Worm (Caenorhabditis elegans) whole organism, late embryonic: ENCODE data around the gene ifb-1.
A peak's percentile ranks its signal among the peaks of the same experiment; 100 is the strongest.

Experiments
- C08G9.2 ChIP-seq: sonication (generic microtip); optimal IDR thresholded peaks from 2 replicates; lab custom pipeline; 2016; ENCODE audit warnings: mild to moderate bottlenecking, missing genetic modification characterization, moderate library complexity, missing compliant biosample characterization
- F13H6.1 ChIP-seq: sonication (generic microtip); optimal IDR thresholded peaks from 2 replicates; lab custom pipeline; 2016; ENCODE audit warnings: missing genetic modification characterization, missing compliant biosample characterization
- K09A11.1 ChIP-seq: sonication (generic microtip); optimal IDR thresholded peaks from 2 replicates; lab custom pipeline; 2017; ENCODE audit warnings: antibody characterized with exemption, mild to moderate bottlenecking, missing genetic modification characterization, missing compliant biosample characterization; ENCODE audit not compliant: insufficient read depth
- T23F11.4 ChIP-seq: fragments of 200-800 bp; sonication (Bioruptor generic); optimal IDR thresholded peaks from 2 replicates; lab custom pipeline; 2018; ENCODE audit warnings: mild to moderate bottlenecking, missing genetic modification characterization, missing compliant biosample characterization
- Y22D7AL.16 ChIP-seq: sonication (generic microtip); optimal IDR thresholded peaks from 2 replicates; lab custom pipeline; 2016; ENCODE audit warnings: missing genetic modification characterization, missing compliant biosample characterization
- ahr-1 ChIP-seq: sonication (generic microtip); optimal IDR thresholded peaks from 2 replicates; lab custom pipeline; 2016; ENCODE audit warnings: missing genetic modification characterization, missing compliant biosample characterization
- ama-1 ChIP-seq: fragments of 150-350 bp; optimal IDR thresholded peaks from 2 replicates; lab custom pipeline; 2014
- ceh-14 ChIP-seq: sonication (generic microtip); optimal IDR thresholded peaks from 2 replicates; lab custom pipeline; 2016; ENCODE audit warnings: missing genotype, missing genetic modification characterization, missing compliant biosample characterization
- ceh-18 ChIP-seq: sonication (generic microtip); optimal IDR thresholded peaks from 2 replicates; lab custom pipeline; 2016; ENCODE audit warnings: missing genetic modification characterization, missing compliant biosample characterization
- ceh-19 ChIP-seq: fragments of 200-800 bp; sonication (Bioruptor generic); optimal IDR thresholded peaks from 2 replicates; lab custom pipeline; 2018; ENCODE audit warnings: mild to moderate bottlenecking, missing genetic modification characterization, missing compliant biosample characterization
- ceh-2 ChIP-seq: sonication (generic microtip); optimal IDR thresholded peaks from 2 replicates; lab custom pipeline; 2016; ENCODE audit warnings: missing genotype, missing genetic modification characterization, missing compliant biosample characterization
- ceh-24 ChIP-seq: sonication (generic microtip); optimal IDR thresholded peaks from 2 replicates; lab custom pipeline; 2016; ENCODE audit warnings: mild to moderate bottlenecking, missing genetic modification characterization, missing compliant biosample characterization
- ceh-31 ChIP-seq: sonication (generic microtip); optimal IDR thresholded peaks from 2 replicates; lab custom pipeline; 2016; ENCODE audit warnings: missing genetic modification characterization, missing compliant biosample characterization
- ceh-34 ChIP-seq: sonication (generic microtip); optimal IDR thresholded peaks from 2 replicates; lab custom pipeline; 2016; ENCODE audit warnings: mild to moderate bottlenecking, missing genetic modification characterization, missing compliant biosample characterization
- ceh-45 ChIP-seq: fragments of 200-800 bp; sonication (Bioruptor generic); IDR thresholded peaks from 2 replicates; pipeline ENCODE4 v1.3.6; 2022; ENCODE audit warnings: missing genetic modification reagents, missing genetic modification characterization, missing compliant biosample characterization
- ceh-9 ChIP-seq: sonication (generic microtip); optimal IDR thresholded peaks from 2 replicates; lab custom pipeline; 2016; ENCODE audit warnings: mild to moderate bottlenecking, missing genetic modification characterization, inconsistent platforms, missing compliant biosample characterization
- dmd-4 ChIP-seq: sonication (generic microtip); optimal IDR thresholded peaks from 2 replicates; lab custom pipeline; 2016; ENCODE audit warnings: borderline replicate concordance, missing genetic modification characterization, missing compliant biosample characterization
- dve-1 ChIP-seq: sonication (generic microtip); optimal IDR thresholded peaks from 2 replicates; lab custom pipeline; 2017; ENCODE audit warnings: antibody characterized with exemption, mild to moderate bottlenecking, missing genetic modification characterization, missing compliant biosample characterization
- eyg-1 ChIP-seq: sonication (generic microtip); optimal IDR thresholded peaks from 2 replicates; lab custom pipeline; 2016; ENCODE audit warnings: missing genotype, missing genetic modification characterization, missing compliant biosample characterization
- fax-1 ChIP-seq: sonication (generic microtip); optimal IDR thresholded peaks from 2 replicates; lab custom pipeline; 2016; ENCODE audit warnings: missing genotype, missing genetic modification characterization, missing compliant biosample characterization
- fkh-6 ChIP-seq: sonication (generic microtip); optimal IDR thresholded peaks from 2 replicates; lab custom pipeline; 2016; ENCODE audit warnings: missing genetic modification characterization, missing compliant biosample characterization
- gmeb-2 ChIP-seq: sonication (generic microtip); optimal IDR thresholded peaks from 2 replicates; lab custom pipeline; 2016; ENCODE audit warnings: missing genetic modification characterization, inconsistent platforms, missing compliant biosample characterization
- hlh-15 ChIP-seq: sonication (generic microtip); optimal IDR thresholded peaks from 2 replicates; lab custom pipeline; 2016; ENCODE audit warnings: missing genetic modification characterization, missing compliant biosample characterization
- hlh-30 ChIP-seq: sonication (generic microtip); optimal IDR thresholded peaks from 2 replicates; lab custom pipeline; 2017; ENCODE audit warnings: antibody characterized with exemption, missing genetic modification characterization, missing compliant biosample characterization; ENCODE audit not compliant: insufficient read depth
- hlh-6 ChIP-seq: sonication (generic microtip); optimal IDR thresholded peaks from 2 replicates; lab custom pipeline; 2016; ENCODE audit warnings: missing genotype, missing genetic modification characterization, missing compliant biosample characterization
- lim-6 ChIP-seq: sonication (generic microtip); optimal IDR thresholded peaks from 2 replicates; lab custom pipeline; 2016; ENCODE audit warnings: missing genetic modification characterization, missing compliant biosample characterization
- lin-11 ChIP-seq: fragments of 200-800 bp; sonication (Bioruptor generic); optimal IDR thresholded peaks from 2 replicates; lab custom pipeline; 2018; ENCODE audit warnings: mild to moderate bottlenecking, missing genetic modification characterization, missing compliant biosample characterization
- madf-2 ChIP-seq: sonication (generic microtip); optimal IDR thresholded peaks from 2 replicates; lab custom pipeline; 2017; ENCODE audit warnings: missing genetic modification characterization, missing compliant biosample characterization
- mec-3 ChIP-seq: sonication (generic microtip); optimal IDR thresholded peaks from 2 replicates; lab custom pipeline; 2016; ENCODE audit warnings: borderline replicate concordance, missing genetic modification characterization, missing compliant biosample characterization
- nfya-1 ChIP-seq: sonication (generic microtip); optimal IDR thresholded peaks from 2 replicates; lab custom pipeline; 2017; ENCODE audit warnings: missing genetic modification characterization, mild to moderate bottlenecking, missing compliant biosample characterization, antibody characterized with exemption, moderate library complexity
- nhr-232 ChIP-seq: sonication (generic microtip); optimal IDR thresholded peaks from 2 replicates; lab custom pipeline; 2016; ENCODE audit warnings: missing genetic modification characterization, missing compliant biosample characterization
- odd-2 ChIP-seq: sonication (generic microtip); optimal IDR thresholded peaks from 2 replicates; lab custom pipeline; 2017; ENCODE audit warnings: antibody characterized with exemption, mild to moderate bottlenecking, missing genetic modification characterization, missing compliant biosample characterization
- pag-3 ChIP-seq: sonication (generic microtip); optimal IDR thresholded peaks from 2 replicates; lab custom pipeline; 2016; ENCODE audit warnings: missing compliant biosample characterization, missing genetic modification characterization, borderline replicate concordance
- pat-9 ChIP-seq: fragments of 200-800 bp; sonication (Bioruptor generic); optimal IDR thresholded peaks from 2 replicates; lab custom pipeline; 2018; ENCODE audit warnings: mild to moderate bottlenecking, missing genetic modification characterization, moderate library complexity, missing compliant biosample characterization
- pax-1 ChIP-seq: fragments of 150-350 bp; optimal IDR thresholded peaks from 2 replicates; lab custom pipeline; 2014; ENCODE audit warnings: missing biosample characterization, missing genetic modification characterization
- pha-2 ChIP-seq: sonication (generic microtip); optimal IDR thresholded peaks from 2 replicates; lab custom pipeline; 2017; ENCODE audit warnings: mild to moderate bottlenecking, missing genetic modification characterization, missing compliant biosample characterization
- pha-4 ChIP-seq: fragments of 150-350 bp; optimal IDR thresholded peaks from 2 replicates; lab custom pipeline; 2018; ENCODE audit warnings: missing biosample characterization, missing genetic modification reagents, missing genetic modification characterization
- pqm-1 ChIP-seq: sonication (generic microtip); optimal IDR thresholded peaks from 2 replicates; lab custom pipeline; 2016; ENCODE audit warnings: missing genetic modification characterization, missing compliant biosample characterization
- pros-1 ChIP-seq: fragments of 150-350 bp; optimal IDR thresholded peaks from 2 replicates; lab custom pipeline; 2014; ENCODE audit warnings: missing biosample characterization, missing genetic modification reagents, missing genetic modification characterization
- ref-2 ChIP-seq: sonication (generic microtip); optimal IDR thresholded peaks from 2 replicates; lab custom pipeline; 2016; ENCODE audit warnings: missing genetic modification characterization, missing compliant biosample characterization
- rnt-1 ChIP-seq: sonication (generic microtip); optimal IDR thresholded peaks from 2 replicates; lab custom pipeline; 2016; ENCODE audit warnings: missing genetic modification characterization, missing compliant biosample characterization
- syd-9 ChIP-seq: sonication (generic microtip); optimal IDR thresholded peaks from 2 replicates; lab custom pipeline; 2016; ENCODE audit warnings: mild to moderate bottlenecking, missing genetic modification characterization, moderate library complexity, missing compliant biosample characterization
- tbx-2 ChIP-seq: sonication (generic microtip); optimal IDR thresholded peaks from 2 replicates; lab custom pipeline; 2016; ENCODE audit warnings: missing genetic modification characterization, missing compliant biosample characterization
- tbx-7 ChIP-seq: sonication (generic microtip); optimal IDR thresholded peaks from 2 replicates; lab custom pipeline; 2016; ENCODE audit warnings: missing genotype, missing genetic modification characterization, missing compliant biosample characterization
- unc-3 ChIP-seq, 2 experiments: fragments of 200-800 bp in 1 of 2; sonication (Bioruptor generic) in 1 of 2; sonication (generic microtip) in 1 of 2; conservative IDR thresholded peaks in 1 of 2; optimal IDR thresholded peaks in 1 of 2; 2 replicates each; pipeline versions ENCODE4 v1.3.6 to Lab custom; 2016 to 2022; ENCODE audit warnings: missing compliant biosample characterization in 2 of 2, missing genetic modification characterization in 2 of 2, missing genetic modification reagents in 1 of 2
- unc-42 ChIP-seq: sonication (generic microtip); optimal IDR thresholded peaks from 2 replicates; lab custom pipeline; 2016; ENCODE audit warnings: missing genotype, missing genetic modification characterization, missing compliant biosample characterization
- ztf-16 ChIP-seq: sonication (generic microtip); optimal IDR thresholded peaks from 2 replicates; lab custom pipeline; 2017; ENCODE audit warnings: missing genetic modification characterization, missing compliant biosample characterization

The ifb-1 gene

ce11 chrII:5779866-5780265 is 14.4 kb downstream of the ifb-1 start (continued):
- TF ChIP-seq ceh-2, result no peak
- peak; percentile 33 for TF ChIP-seq nfya-1 (tag; lab: Kevin White, UChicago)
- TF ChIP-seq ceh-14 (tag; lab: Kevin White, UChicago), result peak; percentile 2

- TF ChIP-seq ceh-14 (tag; lab: Kevin White, UChicago) (peak; percentile 57), K09A11.1 (tag; lab: Kevin White, UChicago) (no peak), fkh-6 (no peak), ref-2 (tag; lab: Kevin White, UChicago) (peak; percentile 41), syd-9 (no peak), hlh-30 (tag; lab: Kevin White, UChicago) (no peak), hlh-6 (tag; lab: Kevin White, UChicago) (peak; percentile 68), dve-1 (tag; lab: Kevin White, UChicago) (peak; percentile 73), pqm-1 (tag; lab: Kevin White, UChicago) (peak; percentile 44), pag-3 (tag; lab: Kevin White, UChicago) (peak; percentile 24), odd-2 (tag; lab: Kevin White, UChicago) (peak; percentile 2), lim-6 (no peak), Y22D7AL.16 (peak; percentile 53), dmd-4 (tag; lab: Kevin White, UChicago) (peak; percentile 55), ceh-34 (tag; lab: Kevin White, UChicago) (peak; percentile 28), tbx-7 (tag; lab: Kevin White, UChicago) (no peak), pat-9 (peak; percentile 42), hlh-15 (tag; lab: Kevin White, UChicago) (peak; percentile 17), nhr-232 (tag; lab: Kevin White, UChicago) (peak; percentile 49), fax-1 (tag; lab: Kevin White, UChicago) (no peak), pax-1 (tag; lab: Kevin White, UChicago) (no peak), lin-11 (peak; percentile 29), T23F11.4 (GFP tag; lab: Kevin White, UChicago) (peak; percentile 66), ceh-19 (peak; percentile 73), pha-2 (peak; percentile 48), unc-42 (tag; lab: Kevin White, UChicago) (no peak), ceh-18 (tag; lab: Kevin White, UChicago) (peak; percentile 45), rnt-1 (no peak), ceh-45 (GFP tag; lab: Robert Waterston, UW) (peak; percentile 65; the same call in 1 of the 2 replicates), ahr-1 (no peak), F13H6.1 (peak; percentile 5), C08G9.2 (tag; lab: Kevin White, UChicago) (peak; percentile 54), pros-1 (no peak), ama-1 (lab: Kevin White, UChicago) (no peak), madf-2 (tag; lab: Kevin White, UChicago) (no peak), ztf-16 (tag; lab: Kevin White, UChicago) (peak; percentile 86), pha-4 (tag; lab: Kevin White, UChicago) (no peak), ceh-24 (tag; lab: Kevin White, UChicago) (peak; percentile 17), tbx-2 (tag; lab: Kevin White, UChicago) (peak; percentile 60), ceh-9 (tag; lab: Kevin White, UChicago) (peak; percentile 61), eyg-1 (tag; lab: Kevin White, UChicago) (no peak), ceh-2 (peak; percentile 34), ceh-31 (tag; lab: Kevin White, UChicago) (peak; percentile 44), gmeb-2 (tag; lab: Kevin White, UChicago) (peak; percentile 55), unc-3 (GFP tag; conservative IDR thresholded peaks at IDR 0.05; lab: Robert Waterston, UW) (no peak; the same call in 1 of the 2 replicates), unc-3 (tag; optimal IDR thresholded peaks at IDR 0.05; lab: Kevin White, UChicago) (peak; percentile 9), mec-3 (tag; lab: Kevin White, UChicago) (no peak)
Observed at ce11 chrII:5781935-5782921, 16.8 kb downstream of the ifb-1 start, which contains the start of gene K05F1.6. Gene K05F1.6, plus strand, starts transcription at chrII:5782520.
